Worm (Caenorhabditis elegans) whole organism, L2 larva: Measurements from ENCODE around the gene F21C10.9.

Source experiments
- ZK546.5 ChIP-seq: sonication (generic microtip); optimal IDR thresholded peaks from 2 replicates; lab custom pipeline; 2017; ENCODE audit warnings: missing biosample characterization, missing genetic modification characterization
- alr-1 ChIP-seq: fragments of 150-350 bp; optimal IDR thresholded peaks from 2 replicates; lab custom pipeline; 2014; ENCODE audit warnings: missing biosample characterization, missing genetic modification characterization
- gmeb-1 ChIP-seq: fragments of 150-350 bp; optimal IDR thresholded peaks from 2 replicates; lab custom pipeline; 2014; ENCODE audit warnings: missing biosample characterization, missing genetic modification characterization
- lin-13 ChIP-seq: fragments of 150-350 bp; optimal IDR thresholded peaks from 2 replicates; lab custom pipeline; 2014; ENCODE audit warnings: missing biosample characterization, missing genetic modification reagents, missing genetic modification characterization
- lsy-2 ChIP-seq, 2 experiments: fragments of 150-350 bp in 1 of 2; sonication (generic microtip) in 1 of 2; optimal IDR thresholded peaks; 2 replicates each; lab custom pipeline; 2014 to 2017; ENCODE audit warnings: missing biosample characterization in 2 of 2, missing genetic modification characterization in 2 of 2
- mdl-1 ChIP-seq, 2 experiments: fragments of 150-350 bp in 1 of 2; sonication (generic microtip) in 1 of 2; optimal IDR thresholded peaks; 2 replicates each; lab custom pipeline; 2017; ENCODE audit warnings: missing biosample characterization in 2 of 2, missing genetic modification characterization in 2 of 2
- nhr-10 ChIP-seq: sonication (generic microtip); optimal IDR thresholded peaks from 2 replicates; lab custom pipeline; 2017; ENCODE audit warnings: missing biosample characterization, missing genetic modification characterization
- nhr-11 ChIP-seq: fragments of 150-350 bp; optimal IDR thresholded peaks from 2 replicates; lab custom pipeline; 2014; ENCODE audit warnings: missing biosample characterization, missing genetic modification characterization
- nhr-23 ChIP-seq: fragments of 150-350 bp; optimal IDR thresholded peaks from 2 replicates; lab custom pipeline; 2014; ENCODE audit warnings: missing biosample characterization, missing genetic modification reagents, missing genetic modification characterization
- snpc-4 ChIP-seq: fragments of 150-350 bp; optimal IDR thresholded peaks from 2 replicates; lab custom pipeline; 2014; ENCODE audit warnings: missing biosample characterization, missing genetic modification characterization
- unc-62 ChIP-seq: fragments of 150-350 bp; optimal IDR thresholded peaks from 2 replicates; lab custom pipeline; 2014; ENCODE audit warnings: missing biosample characterization, missing genetic modification reagents, missing genetic modification characterization
- ztf-4 ChIP-seq: fragments of 150-350 bp; optimal IDR thresholded peaks from 2 replicates; lab custom pipeline; 2014; ENCODE audit warnings: missing biosample characterization, missing genetic modification characterization

- TF ChIP-seq ZK546.5 (no peak), snpc-4 (tag; lab: Kevin White, UChicago) (no peak), mdl-1 (tag; optimal IDR thresholded peaks at IDR 0.05; lab: Kevin White, UChicago) (no peak), nhr-10 (tag; lab: Kevin White, UChicago) (no peak), alr-1 (tag; lab: Kevin White, UChicago) (no peak), lin-13 (GFP tag; lab: Kevin White, UChicago) (no peak), unc-62 (GFP tag; lab: Kevin White, UChicago) (no peak), gmeb-1 (tag; lab: Kevin White, UChicago) (no peak), lsy-2 (tag; optimal IDR thresholded peaks at IDR 0.05; lab: Kevin White, UChicago) (no peak), ztf-4 (no peak), nhr-11 (no peak), nhr-23 (tag; lab: Kevin White, UChicago) (no peak)
Measured at ce11 chrV:9097213-9097612, 1.3 kb downstream of the F21C10.9 start.
